Worm (Caenorhabditis elegans): ENCODE results near the gene pph-1.

The pph-1 gene

DNA sequence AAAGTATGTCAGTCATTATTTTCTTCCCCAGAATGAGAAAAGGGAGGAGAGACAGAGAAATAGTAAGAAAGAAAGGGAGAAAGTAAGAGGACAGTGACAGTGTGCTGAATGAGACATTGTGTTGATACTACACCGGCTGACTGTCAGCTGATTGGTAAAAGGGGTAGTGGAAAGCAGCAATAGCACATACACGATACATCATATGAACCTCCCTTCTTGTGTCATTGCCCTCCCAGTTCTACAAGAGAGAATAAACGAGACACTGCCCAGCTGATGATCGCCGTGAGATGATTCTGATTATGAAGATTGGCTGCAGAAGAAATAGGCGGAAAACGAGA lies 17.5 kb downstream of the pph-1 start (continued):
- TF ChIP-seq C04F5.9 (tag; optimal IDR thresholded peaks at IDR 0.05) = no peak
- no peak for TF ChIP-seq unc-30 (tag; optimal IDR thresholded peaks at IDR 0.05)
- TF ChIP-seq elt-3 (tag; optimal IDR thresholded peaks at IDR 0.05) = peak in 2 of 6 experiments; percentile 88 to 89
- TF ChIP-seq mef-2 (tag; optimal IDR thresholded peaks at IDR 0.05) = no peak
- no peak for TF ChIP-seq alr-1 (tag; optimal IDR thresholded peaks at IDR 0.05; ENCODE audit: borderline replicate concordance)
- TF ChIP-seq nhr-237 (tag; optimal IDR thresholded peaks at IDR 0.05) = no peak
- TF ChIP-seq isw-1 (GFP tag; IDR thresholded peaks at IDR 0.05) = no peak

DNA sequence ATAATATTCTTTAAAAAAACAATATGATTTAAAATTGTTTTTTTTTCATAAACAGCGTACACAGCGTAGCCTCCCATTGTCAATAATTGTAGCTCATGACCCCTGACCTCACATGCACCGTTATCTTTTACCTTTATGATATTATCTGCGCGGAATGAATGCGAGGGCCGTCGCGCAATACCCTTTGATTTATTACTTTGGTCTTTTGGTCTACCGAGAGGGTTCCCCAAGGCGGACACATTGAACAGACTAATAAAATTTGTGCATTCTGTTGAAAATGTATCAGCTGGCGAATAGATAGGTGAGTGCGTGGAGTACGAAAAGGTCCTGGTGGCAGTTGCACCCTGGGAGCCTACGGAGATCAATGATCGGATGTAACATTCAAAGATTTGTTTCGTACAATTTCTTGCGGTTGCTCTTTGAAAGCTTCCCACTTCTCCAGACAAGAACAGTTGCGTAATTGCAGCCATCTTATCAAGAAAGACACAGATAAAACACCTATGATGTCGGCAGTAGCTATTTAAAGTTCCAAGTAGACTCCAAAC lies 18.0 kb downstream of the pph-1 start:
- no peak for TF ChIP-seq mef-2 (tag; optimal IDR thresholded peaks at IDR 0.05)
- no peak for TF ChIP-seq ceh-8 (GFP tag; optimal IDR thresholded peaks at IDR 0.05)
- TF ChIP-seq pag-3 (tag; optimal IDR thresholded peaks at IDR 0.05; ENCODE audit: borderline replicate concordance, insufficient read depth) = no peak
- TF ChIP-seq aha-1 (tag; optimal IDR thresholded peaks at IDR 0.05) = no peak
- TF ChIP-seq ceh-63 (GFP tag; optimal IDR thresholded peaks at IDR 0.05) = no peak
- no peak for TF ChIP-seq F16B12.6 (tag; optimal IDR thresholded peaks at IDR 0.05)
- no peak for TF ChIP-seq elt-3 (tag; optimal IDR thresholded peaks at IDR 0.05)
- TF ChIP-seq jun-1 (tag; optimal IDR thresholded peaks at IDR 0.05) = no peak
- no peak for TF ChIP-seq nhr-85 (tag)
- no peak for TF ChIP-seq egl-13 (tag; optimal IDR thresholded peaks at IDR 0.05)
- TF ChIP-seq snu-23 (GFP tag; optimal IDR thresholded peaks at IDR 0.05) = no peak

DNA sequence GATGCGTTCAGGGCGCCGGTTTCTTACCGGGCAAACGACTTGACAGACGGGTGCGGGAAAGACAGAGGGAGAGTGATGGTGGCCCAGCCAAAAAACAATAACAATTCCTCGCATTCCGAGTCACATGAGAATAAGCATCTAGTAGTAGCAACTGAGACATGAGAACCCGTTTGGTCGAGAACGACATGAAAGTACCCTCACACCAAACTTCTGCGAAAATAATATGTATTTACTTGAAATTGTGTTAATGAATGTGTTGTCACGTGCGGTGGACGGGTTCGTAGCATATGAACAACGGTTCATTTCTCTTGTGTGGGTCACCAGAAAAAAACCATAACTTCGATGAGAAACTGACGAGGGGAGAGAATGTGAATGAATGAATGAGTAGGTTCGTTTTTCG lies 18.5 kb downstream of the pph-1 start:
- TF ChIP-seq fkh-10 (GFP tag; optimal IDR thresholded peaks at IDR 0.05) (no peak), vab-15 (tag; optimal IDR thresholded peaks at IDR 0.05) (no peak), fos-1 (tag; optimal IDR thresholded peaks at IDR 0.05) (no peak), mdl-1 (tag; optimal IDR thresholded peaks at IDR 0.05) (peak in 1 of 2 experiments; percentile 40), ceh-8 (GFP tag; optimal IDR thresholded peaks at IDR 0.05) (no peak), lin-35 (GFP tag; optimal IDR thresholded peaks at IDR 0.05) (peak in 1 of 2 experiments; percentile 56), sptf-1 (tag; optimal IDR thresholded peaks at IDR 0.05) (no peak), mep-1 (tag; optimal IDR thresholded peaks at IDR 0.05) (no peak), ztf-11 (tag; optimal IDR thresholded peaks at IDR 0.05) (no peak), jun-1 (tag; optimal IDR thresholded peaks at IDR 0.05) (no peak), skn-1 (tag; optimal IDR thresholded peaks at IDR 0.05) (no peak), lin-39 (tag; optimal IDR thresholded peaks at IDR 0.05) (no peak), zag-1 (tag; optimal IDR thresholded peaks at IDR 0.05) (no peak), egl-13 (tag; optimal IDR thresholded peaks at IDR 0.05) (no peak), dpl-1 (GFP tag; optimal IDR thresholded peaks at IDR 0.05) (no peak), nhr-77 (tag; optimal IDR thresholded peaks at IDR 0.05) (no peak), tlp-1 (tag; optimal IDR thresholded peaks at IDR 0.05) (no peak), nhr-90 (tag; optimal IDR thresholded peaks at IDR 0.05; ENCODE audit: poor library complexity) (no peak), nhr-19 (GFP tag; conservative IDR thresholded peaks at IDR 0.05) (no peak), nhr-20 (tag; optimal IDR thresholded peaks at IDR 0.05) (peak; percentile 5), efl-1 (optimal IDR thresholded peaks at IDR 0.05) (no peak), efl-1 (GFP tag; optimal IDR thresholded peaks at IDR 0.05 in 1 of 2) (peak in 1 of 2 experiments; percentile 49)

- TF ChIP-seq nhr-12 (tag; optimal IDR thresholded peaks at IDR 0.05) (no peak), Y116A8C.19 (tag; optimal IDR thresholded peaks at IDR 0.05; ENCODE audit: borderline replicate concordance) (no peak), egl-13 (tag; optimal IDR thresholded peaks at IDR 0.05) (no peak), mep-1 (tag; optimal IDR thresholded peaks at IDR 0.05) (no peak), nhr-85 (tag) (no peak), tbx-2 (tag; optimal IDR thresholded peaks at IDR 0.05) (peak; percentile 33), pag-3 (tag; optimal IDR thresholded peaks at IDR 0.05; ENCODE audit: borderline replicate concordance, insufficient read depth) (no peak), snu-23 (GFP tag; optimal IDR thresholded peaks at IDR 0.05) (no peak), mab-9 (GFP tag; IDR thresholded peaks at IDR 0.05) (no peak), C04F5.9 (tag; optimal IDR thresholded peaks at IDR 0.05) (no peak), hlh-4 (tag; optimal IDR thresholded peaks at IDR 0.05) (no peak), ceh-90 (tag; optimal IDR thresholded peaks at IDR 0.05) (no peak), unc-86 (tag; optimal IDR thresholded peaks at IDR 0.05) (no peak), lin-14 (GFP tag; optimal IDR thresholded peaks at IDR 0.05) (peak; percentile 63), blmp-1 (tag; optimal IDR thresholded peaks at IDR 0.05) (no peak), sox-4 (tag; optimal IDR thresholded peaks at IDR 0.05) (no peak), tlp-1 (tag; optimal IDR thresholded peaks at IDR 0.05) (no peak), lsy-2 (tag; optimal IDR thresholded peaks at IDR 0.05) (peak in 1 of 2 experiments; percentile 1), nhr-76 (tag; optimal IDR thresholded peaks at IDR 0.05) (no peak)
Measured at ce11 chrV:10721304-10721703, 19.0 kb downstream of the pph-1 start.

All from whole organism, L1 larva.